Worm (Caenorhabditis elegans) whole organism, late embryonic: ENCODE results near the gene nlp-71.

Experiments used
- ahr-1 ChIP-seq: sonication (generic microtip); optimal IDR thresholded peaks from 2 replicates; lab custom pipeline; 2016; ENCODE audit warnings: missing genetic modification characterization, missing compliant biosample characterization
- ama-1 ChIP-seq: fragments of 150-350 bp; optimal IDR thresholded peaks from 2 replicates; lab custom pipeline; 2014
- ceh-18 ChIP-seq: sonication (generic microtip); optimal IDR thresholded peaks from 2 replicates; lab custom pipeline; 2016; ENCODE audit warnings: missing genetic modification characterization, missing compliant biosample characterization
- dve-1 ChIP-seq: sonication (generic microtip); optimal IDR thresholded peaks from 2 replicates; lab custom pipeline; 2017; ENCODE audit warnings: antibody characterized with exemption, mild to moderate bottlenecking, missing genetic modification characterization, missing compliant biosample characterization
- nhr-232 ChIP-seq: sonication (generic microtip); optimal IDR thresholded peaks from 2 replicates; lab custom pipeline; 2016; ENCODE audit warnings: missing genetic modification characterization, missing compliant biosample characterization
- pag-3 ChIP-seq: sonication (generic microtip); optimal IDR thresholded peaks from 2 replicates; lab custom pipeline; 2016; ENCODE audit warnings: missing compliant biosample characterization, missing genetic modification characterization, borderline replicate concordance
- pha-4 ChIP-seq: fragments of 150-350 bp; optimal IDR thresholded peaks from 2 replicates; lab custom pipeline; 2018; ENCODE audit warnings: missing biosample characterization, missing genetic modification reagents, missing genetic modification characterization
- sox-2 ChIP-seq: fragments of 200-800 bp; sonication (Bioruptor generic); IDR thresholded peaks from 2 replicates; pipeline ENCODE4 v1.3.6; 2022; ENCODE audit warnings: missing genetic modification reagents, missing genetic modification characterization, missing compliant biosample characterization
- sox-4 ChIP-seq: sonication (generic microtip); optimal IDR thresholded peaks from 2 replicates; lab custom pipeline; 2017; ENCODE audit warnings: mild to moderate bottlenecking, missing genetic modification characterization, inconsistent platforms, missing compliant biosample characterization
- ttx-3 ChIP-seq: sonication (generic microtip); optimal IDR thresholded peaks from 2 replicates; lab custom pipeline; 2016; ENCODE audit warnings: missing genetic modification reagents, missing genetic modification characterization, missing compliant biosample characterization
- unc-86 ChIP-seq: sonication (generic microtip); optimal IDR thresholded peaks from 2 replicates; lab custom pipeline; 2016; ENCODE audit warnings: missing genetic modification characterization, missing compliant biosample characterization

DNA sequence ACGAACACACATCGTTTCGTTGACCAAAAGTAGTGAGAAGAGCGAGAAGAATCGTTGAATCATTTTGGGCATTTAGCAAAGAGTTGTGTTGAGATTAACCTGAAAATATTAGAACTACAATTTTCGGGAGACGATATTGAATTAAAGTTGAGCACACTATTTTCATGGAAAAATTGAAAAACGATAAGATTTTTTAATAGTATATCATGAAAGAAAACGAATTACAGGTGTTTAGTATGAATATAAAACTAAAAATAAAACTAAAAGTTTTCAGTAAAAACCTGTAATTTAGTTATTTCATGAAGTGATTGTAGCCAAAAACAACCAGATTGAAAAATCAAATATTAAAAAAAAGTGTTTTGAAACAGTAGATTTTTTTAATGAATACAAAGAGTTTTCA, 44.1 kb upstream of the nlp-71 start, which contains the start of gene lgc-10:
- TF ChIP-seq ceh-18 (tag; lab: Kevin White, UChicago) (no peak), ahr-1 (no peak), dve-1 (no peak), pha-4 (no peak), ama-1 (lab: Kevin White, UChicago) (no peak), nhr-232 (tag; lab: Kevin White, UChicago) (no peak), sox-2 (no peak), sox-4 (no peak), unc-86 (no peak), pag-3 (tag; lab: Kevin White, UChicago) (no peak), ttx-3 (tag; lab: Kevin White, UChicago) (no peak)
